Worm (Caenorhabditis elegans) whole organism, L1 larva: Measurements from ENCODE around the gene F54D5.7.

Source experiments
- C34B4.2 ChIP-seq: sonication (generic microtip); optimal IDR thresholded peaks from 2 replicates; lab custom pipeline; 2017; ENCODE audit warnings: mild to moderate bottlenecking, missing genetic modification characterization, missing compliant biosample characterization
- Y116A8C.19 ChIP-seq: sonication (generic microtip); optimal IDR thresholded peaks from 2 replicates; lab custom pipeline; 2016; ENCODE audit warnings: missing compliant biosample characterization, missing genetic modification characterization, borderline replicate concordance
- aha-1 ChIP-seq: fragments of 150-350 bp; optimal IDR thresholded peaks from 2 replicates; lab custom pipeline; 2014; ENCODE audit warnings: missing biosample characterization, missing genetic modification characterization
- alr-1 ChIP-seq: fragments of 200-800 bp; sonication (Bioruptor generic); optimal IDR thresholded peaks from 2 replicates; lab custom pipeline; 2018; ENCODE audit warnings: borderline replicate concordance, mild to moderate bottlenecking, missing genetic modification characterization, missing compliant biosample characterization
- aly-2 ChIP-seq: fragments of 150-350 bp; optimal IDR thresholded peaks from 2 replicates; lab custom pipeline; 2014; ENCODE audit warnings: missing biosample characterization, missing genetic modification characterization
- blmp-1 ChIP-seq: fragments of 150-350 bp; optimal IDR thresholded peaks from 2 replicates; lab custom pipeline; 2014; ENCODE audit warnings: missing biosample characterization, missing genetic modification characterization
- ceh-63 ChIP-seq: fragments of 200-800 bp; sonication (Bioruptor generic); optimal IDR thresholded peaks from 2 replicates; lab custom pipeline; 2018; ENCODE audit warnings: mild to moderate bottlenecking, missing genetic modification characterization, missing compliant biosample characterization
- ceh-88 ChIP-seq: fragments of 200-800 bp; sonication (Bioruptor generic); IDR thresholded peaks from 2 replicates; pipeline ENCODE4 v1.3.6; 2022; ENCODE audit warnings: missing genetic modification characterization, missing compliant biosample characterization
- efl-3 ChIP-seq: fragments of 200-800 bp; sonication (Bioruptor generic); optimal IDR thresholded peaks from 2 replicates; lab custom pipeline; 2018; ENCODE audit warnings: mild to moderate bottlenecking, missing genetic modification characterization, missing compliant biosample characterization
- egl-13 ChIP-seq: sonication (generic microtip); optimal IDR thresholded peaks from 2 replicates; lab custom pipeline; 2016; ENCODE audit warnings: missing genotype, missing genetic modification reagents, missing genetic modification characterization, missing compliant biosample characterization
- egl-27 ChIP-seq, 2 experiments: fragments of 150-350 bp in 1 of 2; sonication (generic microtip); optimal IDR thresholded peaks; 3 replicates each; lab custom pipeline; 2017 to 2018; ENCODE audit warnings: missing biosample characterization in 2 of 2, missing genetic modification characterization in 2 of 2, missing genetic modification reagents in 2 of 2
- elt-3 ChIP-seq, 6 experiments: fragments of 150-350 bp in 1 of 6; sonication (generic microtip); optimal IDR thresholded peaks; 2 replicates each; lab custom pipeline; 2017 to 2018; ENCODE audit warnings: missing biosample characterization in 6 of 6, missing genetic modification characterization in 6 of 6, inconsistent platforms in 1 of 6
- fkh-4 ChIP-seq: sonication (generic microtip); optimal IDR thresholded peaks from 2 replicates; lab custom pipeline; 2016; ENCODE audit warnings: missing compliant biosample characterization, missing genetic modification characterization, borderline replicate concordance
- fos-1 ChIP-seq: fragments of 150-350 bp; optimal IDR thresholded peaks from 2 replicates; lab custom pipeline; 2014; ENCODE audit warnings: missing biosample characterization, missing genetic modification characterization
- grh-1 ChIP-seq: fragments of 200-800 bp; sonication (Bioruptor generic); IDR thresholded peaks from 2 replicates; pipeline ENCODE4 v1.3.6; 2022; ENCODE audit warnings: missing genetic modification reagents, missing genetic modification characterization, missing compliant biosample characterization
- hlh-4 ChIP-seq: sonication (generic microtip); optimal IDR thresholded peaks from 2 replicates; lab custom pipeline; 2016; ENCODE audit warnings: mild to moderate bottlenecking, missing genetic modification characterization, missing compliant biosample characterization
- irx-1 ChIP-seq: sonication (generic microtip); optimal IDR thresholded peaks from 2 replicates; lab custom pipeline; 2016; ENCODE audit warnings: missing genetic modification characterization, missing compliant biosample characterization
- isw-1 ChIP-seq: fragments of 200-800 bp; sonication (Bioruptor generic); IDR thresholded peaks from 2 replicates; pipeline ENCODE4 v1.3.6; 2022; ENCODE audit warnings: missing genetic modification characterization, missing compliant biosample characterization
- lin-14 ChIP-seq: fragments of 200-800 bp; sonication (Bioruptor generic); optimal IDR thresholded peaks from 2 replicates; lab custom pipeline; 2018; ENCODE audit warnings: mild to moderate bottlenecking, missing genetic modification characterization, moderate library complexity, missing compliant biosample characterization
- lin-15B ChIP-seq: fragments of 150-350 bp; sonication (generic microtip); optimal IDR thresholded peaks from 3 replicates; lab custom pipeline; 2014; ENCODE audit warnings: missing biosample characterization, missing genetic modification characterization
- lin-35 ChIP-seq, 2 experiments: fragments of 150-350 bp; optimal IDR thresholded peaks; 2 replicates each; lab custom pipeline; 2014; ENCODE audit warnings: missing biosample characterization in 2 of 2, missing genetic modification characterization in 2 of 2, missing genetic modification reagents in 2 of 2
- lir-3 ChIP-seq: sonication (generic microtip); optimal IDR thresholded peaks from 2 replicates; lab custom pipeline; 2016; ENCODE audit warnings: mild to moderate bottlenecking, missing genetic modification characterization, moderate library complexity, missing compliant biosample characterization; ENCODE audit not compliant: poor library complexity
- mab-9 ChIP-seq: fragments of 200-800 bp; sonication (Bioruptor generic); IDR thresholded peaks from 2 replicates; pipeline ENCODE4 v1.3.6; 2022; ENCODE audit warnings: missing genetic modification reagents, missing genetic modification characterization, missing compliant biosample characterization
- mdl-1 ChIP-seq, 2 experiments: fragments of 150-350 bp; optimal IDR thresholded peaks; 2 replicates each; lab custom pipeline; 2014 to 2017; ENCODE audit warnings: missing biosample characterization in 2 of 2, missing genetic modification characterization in 2 of 2, inconsistent platforms in 1 of 2
- mef-2 ChIP-seq: fragments of 150-350 bp; optimal IDR thresholded peaks from 2 replicates; lab custom pipeline; 2014; ENCODE audit warnings: missing biosample characterization, missing genetic modification characterization
- mep-1 ChIP-seq: fragments of 150-350 bp; optimal IDR thresholded peaks from 2 replicates; lab custom pipeline; 2014; ENCODE audit warnings: missing biosample characterization, missing genetic modification characterization
- nhr-12 ChIP-seq: sonication (generic microtip); optimal IDR thresholded peaks from 2 replicates; lab custom pipeline; 2017; ENCODE audit warnings: missing biosample characterization, missing genetic modification characterization
- nhr-20 ChIP-seq: sonication (generic microtip); optimal IDR thresholded peaks from 2 replicates; lab custom pipeline; 2016; ENCODE audit warnings: mild to moderate bottlenecking, missing genetic modification characterization, missing compliant biosample characterization
- nhr-237 ChIP-seq: fragments of 150-350 bp; optimal IDR thresholded peaks from 2 replicates; lab custom pipeline; 2014; ENCODE audit warnings: missing biosample characterization, missing genetic modification characterization
- nhr-47 ChIP-seq: sonication (generic microtip); optimal IDR thresholded peaks from 2 replicates; lab custom pipeline; 2016; ENCODE audit warnings: mild to moderate bottlenecking, missing genetic modification characterization, moderate library complexity, missing compliant biosample characterization
- nhr-71 ChIP-seq: sonication (generic microtip); optimal IDR thresholded peaks from 2 replicates; lab custom pipeline; 2016; ENCODE audit warnings: mild to moderate bottlenecking, missing genetic modification characterization, moderate library complexity, missing compliant biosample characterization
- nhr-77 ChIP-seq: fragments of 150-350 bp; optimal IDR thresholded peaks from 2 replicates; lab custom pipeline; 2014; ENCODE audit warnings: missing biosample characterization, missing genetic modification characterization
- pqm-1 ChIP-seq: sonication (generic microtip); optimal IDR thresholded peaks from 3 replicates; lab custom pipeline; 2017; ENCODE audit warnings: missing biosample characterization, missing genetic modification characterization
- snpc-4 ChIP-seq: fragments of 150-350 bp; optimal IDR thresholded peaks from 2 replicates; lab custom pipeline; 2014; ENCODE audit warnings: missing biosample characterization, missing genetic modification characterization
- snu-23 ChIP-seq: sonication (generic microtip); optimal IDR thresholded peaks from 2 replicates; lab custom pipeline; 2016; ENCODE audit warnings: missing genetic modification characterization, missing compliant biosample characterization
- sox-4 ChIP-seq: sonication (generic microtip); optimal IDR thresholded peaks from 2 replicates; lab custom pipeline; 2016; ENCODE audit warnings: missing genetic modification characterization, missing compliant biosample characterization
- tbx-2 ChIP-seq: sonication (generic microtip); optimal IDR thresholded peaks from 2 replicates; lab custom pipeline; 2016; ENCODE audit warnings: missing genetic modification characterization, missing compliant biosample characterization
- unc-86 ChIP-seq: sonication (generic microtip); optimal IDR thresholded peaks from 2 replicates; lab custom pipeline; 2016; ENCODE audit warnings: missing genetic modification characterization, missing compliant biosample characterization
- xbp-1 ChIP-seq: sonication (generic microtip); optimal IDR thresholded peaks from 2 replicates; lab custom pipeline; 2016; ENCODE audit warnings: missing genetic modification characterization, missing compliant biosample characterization
- zag-1 ChIP-seq: fragments of 150-350 bp; optimal IDR thresholded peaks from 2 replicates; lab custom pipeline; 2014; ENCODE audit warnings: missing biosample characterization, missing genetic modification characterization
- zip-4 ChIP-seq: fragments of 200-800 bp; sonication (Bioruptor generic); optimal IDR thresholded peaks from 2 replicates; lab custom pipeline; 2018; ENCODE audit warnings: mild to moderate bottlenecking, missing genetic modification characterization, moderate library complexity, missing compliant biosample characterization
- ztf-4 ChIP-seq: fragments of 150-350 bp; optimal IDR thresholded peaks from 2 replicates; lab custom pipeline; 2014; ENCODE audit warnings: missing biosample characterization, missing genetic modification characterization

Gene F54D5.7

ce11 chrII:11547254-11547687, at the start of gene F54D5.7 (continued):
- TF ChIP-seq aly-2 (tag; lab: Kevin White, UChicago) (peak; percentile 89), aha-1 (no peak), zip-4 (GFP tag; lab: Kevin White, UChicago) (peak; percentile 13), mab-9 (no peak), zag-1 (tag; lab: Kevin White, UChicago) (no peak), nhr-47 (tag; lab: Kevin White, UChicago) (peak; percentile 57), lir-3 (tag; lab: Kevin White, UChicago) (peak; percentile 22), lin-35 (GFP tag; optimal IDR thresholded peaks at IDR 0.05; lab: Kevin White, UChicago) (peak in 1 of 2 experiments; percentile 59), xbp-1 (tag; lab: Kevin White, UChicago) (peak; percentile 49), egl-27 (tag; optimal IDR thresholded peaks at IDR 0.05; lab: Kevin White, UChicago) (no peak), fos-1 (no peak), nhr-77 (no peak), irx-1 (tag; lab: Kevin White, UChicago) (peak; percentile 30), egl-13 (tag; lab: Kevin White, UChicago) (no peak), C34B4.2 (tag; lab: Kevin White, UChicago) (no peak), mep-1 (peak; percentile 92), alr-1 (tag; lab: Kevin White, UChicago) (no peak), sox-4 (tag; lab: Kevin White, UChicago) (no peak), snpc-4 (tag; lab: Kevin White, UChicago) (peak; percentile 19), nhr-12 (tag; lab: Kevin White, UChicago) (no peak), hlh-4 (tag; lab: Kevin White, UChicago) (no peak), nhr-71 (tag; lab: Kevin White, UChicago) (peak; percentile 82), mef-2 (no peak), efl-3 (GFP tag; lab: Kevin White, UChicago) (no peak), snu-23 (peak; percentile 77), unc-86 (tag; lab: Kevin White, UChicago) (no peak), isw-1 (no peak), lin-14 (GFP tag; lab: Kevin White, UChicago) (peak; percentile 61), ceh-63 (GFP tag; lab: Kevin White, UChicago) (no peak), Y116A8C.19 (tag; lab: Kevin White, UChicago) (no peak), nhr-237 (no peak)

DNA sequence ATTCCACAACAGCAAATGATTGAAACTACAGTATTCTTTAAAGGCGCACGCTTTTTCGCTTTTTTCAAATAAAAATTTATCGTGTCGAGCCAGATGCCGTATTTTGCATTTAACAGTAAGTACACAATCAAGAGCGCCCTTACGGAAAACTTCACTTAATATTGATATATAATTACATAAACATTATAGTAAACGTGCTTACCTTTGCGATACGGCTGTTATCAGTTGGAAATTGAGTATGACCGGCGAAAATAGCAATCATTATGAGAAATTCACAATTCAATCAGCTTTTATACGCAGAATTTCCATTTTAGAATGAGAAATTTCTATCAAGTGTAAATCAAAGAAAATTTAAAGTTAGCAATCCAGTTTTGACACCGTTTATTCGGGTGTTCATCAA, 47.1 kb upstream of the F54D5.7 start, which contains the start of gene B0334.20:
TSS of gene B0334.20 (minus strand) at position 262 of the 400 bp plus-strand sequence.
- TF ChIP-seq ceh-88 (GFP tag; lab: Robert Waterston, UW) (no peak), blmp-1 (no peak), ztf-4 (no peak), grh-1 (GFP tag; lab: Robert Waterston, UW) (no peak)
- TF ChIP-seq, all 84 proteins: peak for 0

ce11 chrII:11501956-11502355, 45.4 kb upstream of the F54D5.7 start:
- TF ChIP-seq pqm-1 (tag; lab: Kevin White, UChicago) (no peak), blmp-1 (peak; percentile 100), nhr-20 (peak; percentile 7), lin-15B (tag; lab: Kevin White, UChicago) (no peak), elt-3 (tag; optimal IDR thresholded peaks at IDR 0.05; lab: Kevin White, UChicago) (peak; percentile 28 to 96 (median 84))

ce11 chrII:11503761-11504160, 43.6 kb upstream of the F54D5.7 start:
- TF ChIP-seq sox-4 (tag; lab: Kevin White, UChicago): no peak
- TF ChIP-seq mdl-1 (tag; optimal IDR thresholded peaks at IDR 0.05; lab: Kevin White, UChicago): no peak
- TF ChIP-seq egl-27 (tag; optimal IDR thresholded peaks at IDR 0.05; lab: Kevin White, UChicago): no peak
- TF ChIP-seq fkh-4: no peak
- no peak for TF ChIP-seq tbx-2 (tag; lab: Kevin White, UChicago)
- TF ChIP-seq lin-35 (GFP tag; optimal IDR thresholded peaks at IDR 0.05; lab: Kevin White, UChicago): no peak
- TF ChIP-seq, all 84 proteins: peak for 0
